Fruit fly (Drosophila melanogaster) whole organism, embryonic: ENCODE results near the gene Non3.

Experiments
- Aef1 ChIP-seq: fragments of 200-800 bp; sonication (Bioruptor generic); IDR thresholded peaks from 3 replicates; pipeline ENCODE4 v1.3.6; 2022; ENCODE audit warnings: missing biosample characterization, missing genetic modification characterization
- Asciz ChIP-seq: fragments of 200-800 bp; sonication (Bioruptor generic); optimal IDR thresholded peaks from 2 replicates; lab custom pipeline; 2017; ENCODE audit warnings: missing biosample characterization, mild to moderate bottlenecking, missing genetic modification characterization, missing genetic modification reagents
- CG11723 ChIP-seq: fragments of 200-800 bp; sonication (Bioruptor generic); optimal IDR thresholded peaks from 2 replicates; lab custom pipeline; 2017; ENCODE audit warnings: missing biosample characterization, mild to moderate bottlenecking, missing genetic modification characterization
- CG12744 ChIP-seq: fragments of 200-800 bp; sonication (Bioruptor generic); optimal IDR thresholded peaks from 2 replicates; lab custom pipeline; 2016; ENCODE audit warnings: missing biosample characterization, missing genetic modification characterization
- CG13424 ChIP-seq: fragments of 200-800 bp; sonication (Bioruptor generic); optimal IDR thresholded peaks from 2 replicates; lab custom pipeline; 2019; ENCODE audit warnings: missing biosample characterization, mild to moderate bottlenecking, missing genetic modification characterization, moderate library complexity
- CG17328 ChIP-seq: fragments of 200-800 bp; sonication (Bioruptor generic); IDR thresholded peaks from 2 replicates; pipeline ENCODE4 v1.3.6; 2022; ENCODE audit warnings: missing biosample characterization, missing genetic modification characterization
- CG32532 ChIP-seq: fragments of 200-800 bp; sonication (Bioruptor generic); IDR thresholded peaks from 2 replicates; pipeline ENCODE4 v1.3.6; 2022; ENCODE audit warnings: missing biosample characterization, missing genetic modification characterization
- CG33213 ChIP-seq: fragments of 200-800 bp; sonication (Bioruptor generic); optimal IDR thresholded peaks from 3 replicates; lab custom pipeline; 2016; ENCODE audit warnings: missing biosample characterization, missing genetic modification characterization
- CG34376 ChIP-seq: fragments of 200-800 bp; sonication (Bioruptor generic); optimal IDR thresholded peaks from 2 replicates; lab custom pipeline; 2018; ENCODE audit warnings: missing biosample characterization, mild to moderate bottlenecking, missing genetic modification characterization
- CG34422 ChIP-seq: fragments of 200-800 bp; sonication (Bioruptor generic); IDR thresholded peaks from 3 replicates; pipeline ENCODE4 v1.3.6; 2022; ENCODE audit warnings: missing biosample characterization, missing genetic modification characterization
- CG4617 ChIP-seq: fragments of 200-800 bp; sonication (Bioruptor generic); optimal IDR thresholded peaks from 3 replicates; lab custom pipeline; 2016; ENCODE audit warnings: missing biosample characterization, missing genetic modification characterization, borderline replicate concordance
- CG5180 ChIP-seq: fragments of 200-800 bp; sonication (Bioruptor generic); optimal IDR thresholded peaks from 3 replicates; lab custom pipeline; 2017; ENCODE audit warnings: missing biosample characterization, missing genetic modification characterization, mild to moderate bottlenecking, moderate library complexity, missing genetic modification reagents
- CG6654 ChIP-seq: fragments of 200-800 bp; sonication (Bioruptor generic); optimal IDR thresholded peaks from 2 replicates; lab custom pipeline; 2017; ENCODE audit warnings: missing biosample characterization, mild to moderate bottlenecking, missing genetic modification characterization
- CG8281 ChIP-seq: fragments of 200-800 bp; sonication (Bioruptor generic); optimal IDR thresholded peaks from 2 replicates; lab custom pipeline; 2018; ENCODE audit warnings: missing biosample characterization, mild to moderate bottlenecking, missing genetic modification characterization, moderate library complexity
- CG9876 ChIP-seq: fragments of 200-800 bp; sonication (Bioruptor generic); optimal IDR thresholded peaks from 2 replicates; lab custom pipeline; 2016; ENCODE audit warnings: missing biosample characterization, missing genetic modification characterization
- CG9932 ChIP-seq: fragments of 200-800 bp; sonication (Bioruptor generic); IDR thresholded peaks from 2 replicates; pipeline ENCODE4 v1.3.6; 2022; ENCODE audit warnings: missing biosample characterization, missing genetic modification characterization
- CHES-1-like ChIP-seq: fragments of 200-800 bp; sonication (Bioruptor generic); optimal IDR thresholded peaks from 2 replicates; lab custom pipeline; 2016; ENCODE audit warnings: missing biosample characterization, missing genetic modification characterization
- Meics ChIP-seq: fragments of 200-800 bp; sonication (Bioruptor generic); optimal IDR thresholded peaks from 2 replicates; lab custom pipeline; 2017; ENCODE audit warnings: missing biosample characterization, mild to moderate bottlenecking, missing genetic modification characterization
- NC2α ChIP-seq: fragments of 200-800 bp; sonication (Bioruptor generic); optimal IDR thresholded peaks from 2 replicates; lab custom pipeline; 2016; ENCODE audit warnings: missing biosample characterization, missing genetic modification characterization
- Nf-YA ChIP-seq: fragments of 200-800 bp; sonication (Bioruptor generic); IDR thresholded peaks from 2 replicates; pipeline ENCODE4 v1.3.6; 2022; ENCODE audit warnings: missing biosample characterization, missing genetic modification characterization
- Oli ChIP-seq: fragments of 200-800 bp; sonication (Bioruptor generic); optimal IDR thresholded peaks from 2 replicates; lab custom pipeline; 2018; ENCODE audit warnings: missing biosample characterization, mild to moderate bottlenecking, missing genetic modification characterization, moderate library complexity
- Sox102F ChIP-seq: fragments of 200-800 bp; sonication (Bioruptor generic); optimal IDR thresholded peaks from 2 replicates; lab custom pipeline; 2018; ENCODE audit warnings: missing biosample characterization, mild to moderate bottlenecking, missing genetic modification characterization, moderate library complexity
- Sry-δ ChIP-seq: fragments of 200-800 bp; sonication (Bioruptor generic); optimal IDR thresholded peaks from 2 replicates; lab custom pipeline; 2016; ENCODE audit warnings: missing biosample characterization, missing genetic modification characterization
- TFAM ChIP-seq: fragments of 200-800 bp; sonication (Bioruptor generic); optimal IDR thresholded peaks from 2 replicates; lab custom pipeline; 2017; ENCODE audit warnings: missing biosample characterization, missing genetic modification characterization, inconsistent platforms
- ac ChIP-seq: fragments of 200-800 bp; sonication (Bioruptor generic); optimal IDR thresholded peaks from 3 replicates; lab custom pipeline; 2017; ENCODE audit warnings: missing biosample characterization, mild to moderate bottlenecking, missing genetic modification characterization
- bbx ChIP-seq: fragments of 200-800 bp; sonication (Bioruptor generic); IDR thresholded peaks from 2 replicates; pipeline ENCODE4 v1.3.6; 2022; ENCODE audit warnings: missing biosample characterization, missing genetic modification characterization; ENCODE audit not compliant: partially characterized antibody
- cato ChIP-seq: fragments of 200-800 bp; sonication (Bioruptor generic); optimal IDR thresholded peaks from 2 replicates; lab custom pipeline; 2016; ENCODE audit warnings: missing biosample characterization, missing genetic modification characterization, borderline replicate concordance
- crc ChIP-seq: fragments of 200-800 bp; sonication (Bioruptor generic); optimal IDR thresholded peaks from 2 replicates; lab custom pipeline; 2016; ENCODE audit warnings: missing biosample characterization, missing genetic modification characterization
- ewg ChIP-seq: fragments of 200-800 bp; sonication (Bioruptor generic); optimal IDR thresholded peaks from 3 replicates; lab custom pipeline; 2017; ENCODE audit warnings: mild to moderate bottlenecking, missing biosample characterization, missing genetic modification reagents, missing genetic modification characterization
- ftz-f1 ChIP-seq: fragments of 200-800 bp; sonication (Bioruptor generic); optimal IDR thresholded peaks from 2 replicates; lab custom pipeline; 2016; ENCODE audit warnings: missing biosample characterization, missing genetic modification characterization
- gcm2 ChIP-seq: fragments of 200-800 bp; sonication (Bioruptor generic); optimal IDR thresholded peaks from 2 replicates; lab custom pipeline; 2016; ENCODE audit warnings: missing biosample characterization, missing genetic modification characterization
- gfzf ChIP-seq: fragments of 200-800 bp; sonication (Bioruptor generic); optimal IDR thresholded peaks from 2 replicates; lab custom pipeline; 2016; ENCODE audit warnings: missing biosample characterization, mild to moderate bottlenecking, missing genetic modification characterization, moderate library complexity
- grau ChIP-seq: fragments of 200-800 bp; optimal IDR thresholded peaks from 3 replicates; lab custom pipeline; 2019; ENCODE audit warnings: missing biosample characterization, mild to moderate bottlenecking, missing genetic modification characterization, moderate library complexity
- hkb ChIP-seq, 2 experiments: fragments of 200-800 bp in 1 of 2; fragments of >200 bp in 1 of 2; sonication (Bioruptor generic) in 1 of 2; IDR thresholded peaks in 1 of 2; optimal IDR thresholded peaks in 1 of 2; 2 replicates each; pipeline versions ENCODE4 v1.3.6 to Lab custom; 2017 to 2022; ENCODE audit warnings: missing biosample characterization in 1 of 2, missing genetic modification characterization in 1 of 2
- kah ChIP-seq: fragments of 200-800 bp; sonication (Bioruptor generic); optimal IDR thresholded peaks from 2 replicates; lab custom pipeline; 2018; ENCODE audit warnings: missing biosample characterization, mild to moderate bottlenecking, missing genetic modification characterization
- lab ChIP-seq: fragments of 200-800 bp; sonication (Bioruptor generic); optimal IDR thresholded peaks from 3 replicates; lab custom pipeline; 2017; ENCODE audit warnings: missing biosample characterization, missing genetic modification characterization, mild to moderate bottlenecking, moderate library complexity, missing genetic modification reagents
- nau ChIP-seq: fragments of 200-800 bp; sonication (Bioruptor generic); optimal IDR thresholded peaks from 3 replicates; lab custom pipeline; 2017; ENCODE audit warnings: missing biosample characterization, mild to moderate bottlenecking, missing genetic modification characterization, missing genetic modification reagents
- nerfin-2 ChIP-seq: fragments of 200-800 bp; sonication (Bioruptor generic); IDR thresholded peaks from 2 replicates; pipeline ENCODE4 v1.3.6; 2022; ENCODE audit warnings: missing biosample characterization, missing genetic modification characterization; ENCODE audit not compliant: partially characterized antibody
- odd ChIP-seq: fragments of 200-800 bp; sonication (Bioruptor generic); optimal IDR thresholded peaks from 2 replicates; lab custom pipeline; 2017; ENCODE audit warnings: missing biosample characterization, mild to moderate bottlenecking, missing genetic modification characterization
- pan ChIP-seq, 4 experiments: fragments of >200 bp in 3 of 4; fragments of 200-800 bp in 1 of 4; sonication (Bioruptor generic) in 1 of 4; optimal IDR thresholded peaks in 3 of 4; IDR thresholded peaks in 1 of 4; 2 replicates each; pipeline versions ENCODE4 v1.3.6 to Lab custom; 2017 to 2022; ENCODE audit warnings: missing biosample characterization in 2 of 4, missing genetic modification characterization in 2 of 4, mixed read lengths in 1 of 4
- pb ChIP-seq: fragments of 200-800 bp; sonication (Bioruptor generic); optimal IDR thresholded peaks from 3 replicates; lab custom pipeline; 2016; ENCODE audit warnings: missing biosample characterization, missing genetic modification characterization
- pnt ChIP-seq: fragments of 200-800 bp; sonication (Bioruptor generic); optimal IDR thresholded peaks from 3 replicates; lab custom pipeline; 2016; ENCODE audit warnings: missing biosample characterization, missing genetic modification characterization
- run ChIP-seq: fragments of 200-800 bp; sonication (Bioruptor generic); optimal IDR thresholded peaks from 3 replicates; lab custom pipeline; 2018; ENCODE audit warnings: missing biosample characterization, mild to moderate bottlenecking, missing genetic modification characterization
- tgo ChIP-seq: fragments of 200-800 bp; sonication (Bioruptor generic); IDR thresholded peaks from 3 replicates; pipeline ENCODE4 v1.3.6; 2022; ENCODE audit warnings: missing biosample characterization, missing genetic modification characterization
- tin ChIP-seq: fragments of 200-800 bp; sonication (Bioruptor generic); optimal IDR thresholded peaks from 3 replicates; lab custom pipeline; 2016; ENCODE audit warnings: missing biosample characterization, missing genetic modification characterization
- tio ChIP-seq: fragments of 200-800 bp; sonication (Bioruptor generic); optimal IDR thresholded peaks from 2 replicates; lab custom pipeline; 2017; ENCODE audit warnings: missing biosample characterization, missing genetic modification characterization, inconsistent platforms
- trem ChIP-seq: fragments of 200-800 bp; optimal IDR thresholded peaks from 3 replicates; lab custom pipeline; 2019; ENCODE audit warnings: missing biosample characterization, mild to moderate bottlenecking, missing genetic modification characterization, moderate library complexity
- tx ChIP-seq: fragments of 200-800 bp; sonication (Bioruptor generic); optimal IDR thresholded peaks from 2 replicates; lab custom pipeline; 2016; ENCODE audit warnings: missing biosample characterization, missing genetic modification characterization
- wek ChIP-seq: fragments of 200-800 bp; sonication (Bioruptor generic); optimal IDR thresholded peaks from 3 replicates; lab custom pipeline; 2018; ENCODE audit warnings: missing biosample characterization, mild to moderate bottlenecking, missing genetic modification characterization, moderate library complexity
- wor ChIP-seq: fragments of 200-800 bp; sonication (Bioruptor generic); IDR thresholded peaks from 2 replicates; pipeline ENCODE4 v1.3.6; 2022; ENCODE audit warnings: missing biosample characterization, missing genetic modification characterization

The Non3 gene

dm6 chr3R:18215300-18215699 lies 8.2 kb upstream of the Non3 start (continued):
- no peak for TF ChIP-seq wek
- no peak for TF ChIP-seq tgo
- no peak for TF ChIP-seq tx
- TF ChIP-seq grau (tag; lab: Kevin White, UChicago), result no peak
- no peak for TF ChIP-seq ewg (GFP tag; lab: Kevin White, UChicago)
- TF ChIP-seq hkb (optimal IDR thresholded peaks at IDR 0.05; lab: Kevin White, UChicago), result no peak
- TF ChIP-seq hkb (GFP tag; IDR thresholded peaks at IDR 0.05; lab: Robert Waterston, UW), result no peak
- TF ChIP-seq run, result no peak
- no peak for TF ChIP-seq Nf-YA (GFP tag; lab: Robert Waterston, UW)
- TF ChIP-seq nerfin-2 (GFP tag; lab: Robert Waterston, UW), result no peak
- TF ChIP-seq CG11723, result no peak
- no peak for TF ChIP-seq CG6654 (GFP tag; lab: Kevin White, UChicago)
- peak; percentile 26 for TF ChIP-seq CG9876 (GFP tag; lab: Kevin White, UChicago)
- peak; percentile 40 for TF ChIP-seq Sox102F
- no peak for TF ChIP-seq wor (GFP tag; lab: Robert Waterston, UW)
- no peak for TF ChIP-seq NC2α (GFP tag; lab: Kevin White, UChicago)
- TF ChIP-seq CG9932 (GFP tag; lab: Robert Waterston, UW), result peak; percentile 65
- TF ChIP-seq pb (GFP tag; lab: Kevin White, UChicago), result no peak
- no peak for TF ChIP-seq Asciz (GFP tag; lab: Kevin White, UChicago)
- peak; percentile 74 for TF ChIP-seq Sry-δ
- peak; percentile 54 for TF ChIP-seq tin
- TF ChIP-seq TFAM (GFP tag; lab: Kevin White, UChicago), result no peak
- peak; percentile 24 for TF ChIP-seq Meics
- no peak for TF ChIP-seq CG17328
- no peak for TF ChIP-seq pan (optimal IDR thresholded peaks at IDR 0.05; lab: Kevin White, UChicago)
- TF ChIP-seq pan (GFP tag; optimal IDR thresholded peaks at IDR 0.05 in 1 of 2, IDR thresholded peaks at IDR 0.05 in 1 of 2), result no peak
- no peak for TF ChIP-seq CG8281
- TF ChIP-seq bbx (GFP tag; lab: Robert Waterston, UW), result peak; percentile 46
- no peak for TF ChIP-seq ftz-f1
- TF ChIP-seq CG34376 (GFP tag; lab: Kevin White, UChicago), result no peak
- TF ChIP-seq trem, result peak; percentile 20
- no peak for TF ChIP-seq cato (GFP tag; lab: Kevin White, UChicago)
- peak; percentile 25 for TF ChIP-seq CG33213
- TF ChIP-seq nau (GFP tag; lab: Kevin White, UChicago), result no peak
- TF ChIP-seq pnt (GFP tag; lab: Kevin White, UChicago), result no peak
- TF ChIP-seq ac (GFP tag; lab: Kevin White, UChicago), result no peak
- no peak for TF ChIP-seq CG4617 (GFP tag; lab: Kevin White, UChicago)
- peak; percentile 13 for TF ChIP-seq tio
- TF ChIP-seq CG32532 (GFP tag; lab: Robert Waterston, UW), result no peak
- no peak for TF ChIP-seq kah (GFP tag; lab: Kevin White, UChicago)
- no peak for TF ChIP-seq Oli (tag; lab: Kevin White, UChicago)
- peak; percentile 32 for TF ChIP-seq CG13424 (tag; lab: Kevin White, UChicago)
- TF ChIP-seq CG5180 (GFP tag; lab: Kevin White, UChicago), result no peak
- TF ChIP-seq lab, result no peak
- TF ChIP-seq CG12744 (GFP tag; lab: Kevin White, UChicago), result no peak
- TF ChIP-seq Aef1 (GFP tag; lab: Robert Waterston, UW), result no peak; the same call in 2 of the 3 replicates
- TF ChIP-seq CG34422 (GFP tag; lab: Robert Waterston, UW), result no peak
- TF ChIP-seq crc (GFP tag; lab: Kevin White, UChicago), result peak; percentile 29
- TF ChIP-seq odd, result no peak
- no peak for TF ChIP-seq gfzf (GFP tag; lab: Kevin White, UChicago)
- TF ChIP-seq CHES-1-like (GFP tag; lab: Kevin White, UChicago), result no peak
- TF ChIP-seq gcm2 (GFP tag; lab: Kevin White, UChicago), result no peak
